Fruit fly (Drosophila melanogaster): Measurements from ENCODE around the gene CG11668.

DNA sequence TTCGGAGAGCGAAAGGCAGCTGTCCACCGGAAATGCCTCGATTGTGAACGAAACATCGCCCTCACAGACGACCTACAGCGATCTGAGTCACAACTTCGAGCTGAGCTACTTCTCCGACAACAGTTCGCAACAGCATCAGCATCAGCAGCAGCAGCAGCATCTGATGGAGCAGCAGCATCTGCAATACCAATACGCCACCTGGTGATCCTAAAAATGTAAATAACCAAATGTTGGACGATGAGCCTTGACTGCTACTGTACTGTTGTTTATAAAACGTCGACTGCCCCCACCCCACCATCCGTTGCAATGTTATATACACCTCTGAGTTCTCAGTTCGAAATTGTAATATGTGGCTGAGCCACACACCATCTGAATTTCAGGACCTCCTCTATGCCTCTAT lies 39.1 kb downstream of the CG11668 start:
- TF ChIP-seq h (GFP tag; optimal IDR thresholded peaks at IDR 0.05) (no peak), Hr83 (GFP tag; optimal IDR thresholded peaks at IDR 0.05; ENCODE audit: poor library complexity, severe bottlenecking) (no peak), Myc (optimal IDR thresholded peaks at IDR 0.05) (no peak), rgr (GFP tag; optimal IDR thresholded peaks at IDR 0.05) (no peak), Hr78 (GFP tag; optimal IDR thresholded peaks at IDR 0.05) (no peak), usp (GFP tag; optimal IDR thresholded peaks at IDR 0.05) (no peak), Dfd (GFP tag; optimal IDR thresholded peaks at IDR 0.05) (peak; percentile 31), Hnf4 (GFP tag; optimal IDR thresholded peaks at IDR 0.05) (no peak), lola (GFP tag; optimal IDR thresholded peaks at IDR 0.05) (no peak), OdsH (GFP tag; optimal IDR thresholded peaks at IDR 0.05) (no peak), fru (GFP tag; optimal IDR thresholded peaks at IDR 0.05) (no peak), foxo (GFP tag; optimal IDR thresholded peaks at IDR 0.05) (no peak), pan (optimal IDR thresholded peaks at IDR 0.05) (no peak)

All from whole organism, wandering third instar larva.